Fruit fly (Drosophila melanogaster): ENCODE results near the gene CG45101.

CG45101 gene

dm6 chr3L:11049414-11049813 is 15.4 kb upstream of the CG45101 start (continued):
- TF ChIP-seq CG15601 (tag; optimal IDR thresholded peaks at IDR 0.05) (no peak), Med (GFP tag) (peak; percentile 42), pfk (GFP tag; optimal IDR thresholded peaks at IDR 0.05) (peak; percentile 28), sob (GFP tag; IDR thresholded peaks at IDR 0.05) (peak; percentile 45; the same call in 1 of the 2 replicates), CG34376 (GFP tag; optimal IDR thresholded peaks at IDR 0.05) (peak; percentile 66), nau (GFP tag; optimal IDR thresholded peaks at IDR 0.05) (peak; percentile 45), Pdp1 (GFP tag; optimal IDR thresholded peaks at IDR 0.05) (peak in 1 of 2 experiments; percentile 58), sug (tag; optimal IDR thresholded peaks at IDR 0.05) (peak; percentile 60), dimm (GFP tag; IDR thresholded peaks at IDR 0.05) (no peak), Oli (tag; optimal IDR thresholded peaks at IDR 0.05) (no peak), CG31365 (tag; optimal IDR thresholded peaks at IDR 0.05) (peak; percentile 51), peb (GFP tag; IDR thresholded peaks at IDR 0.05) (no peak), CG15514 (GFP tag; optimal IDR thresholded peaks at IDR 0.05) (peak; percentile 72), Gug (GFP tag; IDR thresholded peaks at IDR 0.05) (no peak), gro (GFP tag; optimal IDR thresholded peaks at IDR 0.05) (peak; percentile 55), kni (GFP tag; optimal IDR thresholded peaks at IDR 0.05) (no peak), sd (tag; optimal IDR thresholded peaks at IDR 0.05) (no peak), CG17568 (GFP tag; optimal IDR thresholded peaks at IDR 0.05) (peak; percentile 27), CG13775 (GFP tag; optimal IDR thresholded peaks at IDR 0.05) (no peak), CrebB (tag; optimal IDR thresholded peaks at IDR 0.05) (peak; percentile 61), CG30020 (tag; optimal IDR thresholded peaks at IDR 0.05) (no peak), Antp (GFP tag; optimal IDR thresholded peaks at IDR 0.05) (no peak), grau (tag; optimal IDR thresholded peaks at IDR 0.05) (peak; percentile 5), Dbx (GFP tag; IDR thresholded peaks at IDR 0.05) (0 out of 3 replicates have a peak, but pooled peaks have one; percentile 47), CG8290 (GFP tag; optimal IDR thresholded peaks at IDR 0.05) (no peak), CG8290 (tag; optimal IDR thresholded peaks at IDR 0.05) (peak in 1 of 2 experiments; percentile 76), esg (GFP tag; conservative IDR thresholded peaks at IDR 0.05) (no peak), Jarid2 (GFP tag; optimal IDR thresholded peaks at IDR 0.05) (peak; percentile 21), CG15696 (tag; optimal IDR thresholded peaks at IDR 0.05) (no peak), MTF-1 (GFP tag; optimal IDR thresholded peaks at IDR 0.05; ENCODE audit: borderline replicate concordance) (peak; percentile 43), Meics (GFP tag; optimal IDR thresholded peaks at IDR 0.05) (peak; percentile 54), Fer3 (tag; optimal IDR thresholded peaks at IDR 0.05) (peak; percentile 31), mirr (GFP tag; optimal IDR thresholded peaks at IDR 0.05) (peak; percentile 3), CG12659 (GFP tag; optimal IDR thresholded peaks at IDR 0.05) (peak; percentile 24), CG2678 (tag; optimal IDR thresholded peaks at IDR 0.05) (peak; percentile 59), CG16815 (GFP tag; optimal IDR thresholded peaks at IDR 0.05) (no peak), Max (GFP tag; optimal IDR thresholded peaks at IDR 0.05) (no peak), Nf-YC (tag; optimal IDR thresholded peaks at IDR 0.05) (peak; percentile 51), HmgZ (tag; optimal IDR thresholded peaks at IDR 0.05) (peak; percentile 11), CG12769 (tag; optimal IDR thresholded peaks at IDR 0.05) (peak; percentile 54), Hsf (GFP tag; optimal IDR thresholded peaks at IDR 0.05) (no peak), CG6765 (GFP tag; optimal IDR thresholded peaks at IDR 0.05) (peak; percentile 72), wek (GFP tag; optimal IDR thresholded peaks at IDR 0.05) (peak; percentile 37), aop (GFP tag; IDR thresholded peaks at IDR 0.05) (0 out of 2 replicates have a peak, but pooled peaks have one; percentile 8), Mrtf (GFP tag; IDR thresholded peaks at IDR 0.05) (0 out of 3 replicates have a peak, but pooled peaks have one; percentile 24), Rfx (GFP tag; IDR thresholded peaks at IDR 0.05) (peak; percentile 31; the same call in 1 of the 2 replicates), dmrt99B (tag; optimal IDR thresholded peaks at IDR 0.05) (peak; percentile 5), CG7839 (tag; optimal IDR thresholded peaks at IDR 0.05) (peak; percentile 6), cad (GFP tag; optimal IDR thresholded peaks at IDR 0.05) (no peak), BtbVII (GFP tag; optimal IDR thresholded peaks at IDR 0.05) (peak; percentile 38)

Measured in whole organism, embryonic.